Fruit fly (Drosophila melanogaster): ENCODE measurements around the gene pie.

The pie gene

dm6 chr2L:10457191-10457899 is 34.8 kb upstream of the pie start, which contains the start of the genes LManI and LManII (continued):
- TF ChIP-seq CG10147 (GFP tag; optimal IDR thresholded peaks at IDR 0.05), result no peak
- no peak for TF ChIP-seq Hr3 (GFP tag; optimal IDR thresholded peaks at IDR 0.05)
- no peak for TF ChIP-seq Six4 (GFP tag; optimal IDR thresholded peaks at IDR 0.05)
- no peak for TF ChIP-seq Fer2 (tag; optimal IDR thresholded peaks at IDR 0.05)
- TF ChIP-seq sim (GFP tag; IDR thresholded peaks at IDR 0.05), result no peak
- TF ChIP-seq CG3065 (GFP tag; optimal IDR thresholded peaks at IDR 0.05), result no peak
- TF ChIP-seq CG12071 (GFP tag; optimal IDR thresholded peaks at IDR 0.05), result no peak
- TF ChIP-seq CG15269 (tag; optimal IDR thresholded peaks at IDR 0.05), result no peak
- TF ChIP-seq insv (GFP tag; optimal IDR thresholded peaks at IDR 0.05), result no peak
- TF ChIP-seq cad (GFP tag; optimal IDR thresholded peaks at IDR 0.05), result peak; percentile 16
- TF ChIP-seq BEAF-32 (GFP tag; optimal IDR thresholded peaks at IDR 0.05), result no peak
- TF ChIP-seq Sin3A (optimal IDR thresholded peaks at IDR 0.05), result no peak
- no peak for TF ChIP-seq CG17385 (GFP tag; optimal IDR thresholded peaks at IDR 0.05)
- no peak for TF ChIP-seq CG34224 (GFP tag; IDR thresholded peaks at IDR 0.05; ENCODE audit: partially characterized antibody)
- no peak for TF ChIP-seq Hmr (GFP tag; optimal IDR thresholded peaks at IDR 0.05)
- TF ChIP-seq CG30431 (GFP tag; optimal IDR thresholded peaks at IDR 0.05), result no peak
- TF ChIP-seq NfI (GFP tag; optimal IDR thresholded peaks at IDR 0.05), result no peak
- TF ChIP-seq CG7987 (GFP tag; optimal IDR thresholded peaks at IDR 0.05), result no peak
- TF ChIP-seq Lpt (GFP tag; optimal IDR thresholded peaks at IDR 0.05), result no peak
- no peak for TF ChIP-seq CG6791 (GFP tag; IDR thresholded peaks at IDR 0.05; ENCODE audit: partially characterized antibody)
- TF ChIP-seq ato (GFP tag; IDR thresholded peaks at IDR 0.05; ENCODE audit: partially characterized antibody), result no peak
- no peak for TF ChIP-seq ssp (GFP tag; IDR thresholded peaks at IDR 0.05)
- TF ChIP-seq CG1602 (GFP tag; optimal IDR thresholded peaks at IDR 0.05), result no peak
- TF ChIP-seq CG11504 (tag; optimal IDR thresholded peaks at IDR 0.05), result no peak
- TF ChIP-seq CG43689 (GFP tag; IDR thresholded peaks at IDR 0.05), result no peak
- no peak for TF ChIP-seq Gug (GFP tag; IDR thresholded peaks at IDR 0.05)
- no peak for TF ChIP-seq Trl (optimal IDR thresholded peaks at IDR 0.05)
- TF ChIP-seq Trl (GFP tag; optimal IDR thresholded peaks at IDR 0.05), result no peak
- TF ChIP-seq Jarid2 (GFP tag; optimal IDR thresholded peaks at IDR 0.05), result peak; percentile 74
- TF ChIP-seq emc (GFP tag; optimal IDR thresholded peaks at IDR 0.05), result no peak
- TF ChIP-seq seq (GFP tag; IDR thresholded peaks at IDR 0.05), result no peak
- TF ChIP-seq MESR4 (GFP tag; optimal IDR thresholded peaks at IDR 0.05), result no peak
- no peak for TF ChIP-seq CG8944 (GFP tag; optimal IDR thresholded peaks at IDR 0.05)
- no peak for TF ChIP-seq CG9727 (GFP tag; optimal IDR thresholded peaks at IDR 0.05)
- TF ChIP-seq CG4360 (GFP tag; IDR thresholded peaks at IDR 0.05), result no peak
- no peak for TF ChIP-seq caup (GFP tag; optimal IDR thresholded peaks at IDR 0.05; ENCODE audit: severe bottlenecking)
- no peak for TF ChIP-seq D (optimal IDR thresholded peaks at IDR 0.05)
- TF ChIP-seq D (GFP tag; optimal IDR thresholded peaks at IDR 0.05), result no peak
- TF ChIP-seq schlank (tag; optimal IDR thresholded peaks at IDR 0.05), result no peak
- TF ChIP-seq pum (GFP tag; optimal IDR thresholded peaks at IDR 0.05), result no peak
- TF ChIP-seq chif (GFP tag; optimal IDR thresholded peaks at IDR 0.05), result no peak
- no peak for TF ChIP-seq onecut (GFP tag; IDR thresholded peaks at IDR 0.05)
- no peak for TF ChIP-seq CG4282 (GFP tag; optimal IDR thresholded peaks at IDR 0.05)
- TF ChIP-seq cg (GFP tag; optimal IDR thresholded peaks at IDR 0.05), result peak; percentile 55
- peak; percentile 80 for TF ChIP-seq CG17829 (tag; optimal IDR thresholded peaks at IDR 0.05)
- TF ChIP-seq sr (GFP tag; IDR thresholded peaks at IDR 0.05), result no peak
- TF ChIP-seq gem (tag; optimal IDR thresholded peaks at IDR 0.05), result no peak
- peak; percentile 47 for TF ChIP-seq CG15479 (GFP tag; optimal IDR thresholded peaks at IDR 0.05)
- no peak for TF ChIP-seq Dref (GFP tag; IDR thresholded peaks at IDR 0.05)
- no peak for TF ChIP-seq Sry-β (GFP tag; optimal IDR thresholded peaks at IDR 0.05)
- no peak for TF ChIP-seq jigr1 (GFP tag; IDR thresholded peaks at IDR 0.05)
